Fruit fly (Drosophila melanogaster): Measurements from ENCODE around the gene sphinx2.

Gene sphinx2

dm6 chr3L:7432265-7432664, 8.3 kb downstream of the sphinx2 start:
- peak; percentile 65 for TF ChIP-seq GATAe (GFP tag; conservative IDR thresholded peaks at IDR 0.05)
- TF ChIP-seq tx (GFP tag; optimal IDR thresholded peaks at IDR 0.05) = no peak
- no peak for TF ChIP-seq CG8290 (GFP tag; optimal IDR thresholded peaks at IDR 0.05)
- peak in 1 of 2 experiments; percentile 30 for TF ChIP-seq CG8290 (tag; optimal IDR thresholded peaks at IDR 0.05)
- TF ChIP-seq gcm (GFP tag; optimal IDR thresholded peaks at IDR 0.05) = peak; percentile 19
- TF ChIP-seq exex (tag; optimal IDR thresholded peaks at IDR 0.05) = peak; percentile 74
- TF ChIP-seq CG2199 (GFP tag; IDR thresholded peaks at IDR 0.05) = peak; percentile 60; the same call in 2 of the 3 replicates
- 0 out of 2 replicates have a peak, but pooled peaks have one; percentile 7 for TF ChIP-seq CG13287 (GFP tag; IDR thresholded peaks at IDR 0.05; ENCODE audit: partially characterized antibody)
- TF ChIP-seq CG15073 (GFP tag; optimal IDR thresholded peaks at IDR 0.05) = no peak
- peak; percentile 47 for TF ChIP-seq grn (GFP tag; optimal IDR thresholded peaks at IDR 0.05)
- TF ChIP-seq lab (GFP tag; optimal IDR thresholded peaks at IDR 0.05) = peak; percentile 64
- TF ChIP-seq stwl (tag; optimal IDR thresholded peaks at IDR 0.05) = peak; percentile 15
- TF ChIP-seq zfh1 (GFP tag; IDR thresholded peaks at IDR 0.05) = no peak
- no peak for TF ChIP-seq CG3065 (GFP tag; optimal IDR thresholded peaks at IDR 0.05)
- TF ChIP-seq chinmo (GFP tag; IDR thresholded peaks at IDR 0.05; ENCODE audit: partially characterized antibody) = 0 out of 4 replicates have a peak, but pooled peaks have one; percentile 57
- peak; percentile 11 for TF ChIP-seq mirr (GFP tag; optimal IDR thresholded peaks at IDR 0.05)

- TF ChIP-seq CG31224 (GFP tag; IDR thresholded peaks at IDR 0.05) (no peak), aop (GFP tag; IDR thresholded peaks at IDR 0.05) (no peak), lilli (GFP tag; optimal IDR thresholded peaks at IDR 0.05) (no peak), CG11085 (GFP tag; IDR thresholded peaks at IDR 0.05) (no peak), slp2 (GFP tag; optimal IDR thresholded peaks at IDR 0.05) (no peak), CG34224 (GFP tag; IDR thresholded peaks at IDR 0.05; ENCODE audit: partially characterized antibody) (no peak), CkIIα-i1 (GFP tag; IDR thresholded peaks at IDR 0.05) (no peak), CG13894 (tag; optimal IDR thresholded peaks at IDR 0.05) (peak; percentile 84), wek (GFP tag; optimal IDR thresholded peaks at IDR 0.05) (no peak), CG10543 (GFP tag; optimal IDR thresholded peaks at IDR 0.05) (peak; percentile 43), kni (GFP tag; optimal IDR thresholded peaks at IDR 0.05) (no peak), CG6272 (GFP tag; IDR thresholded peaks at IDR 0.05) (no peak), cwo (GFP tag; optimal IDR thresholded peaks at IDR 0.05) (no peak), Nf-YA (GFP tag; IDR thresholded peaks at IDR 0.05) (no peak), onecut (GFP tag; IDR thresholded peaks at IDR 0.05) (no peak; the same call in 1 of the 2 replicates), dm (GFP tag; optimal IDR thresholded peaks at IDR 0.05) (no peak), CG6854 (GFP tag; optimal IDR thresholded peaks at IDR 0.05) (no peak), caup (GFP tag; optimal IDR thresholded peaks at IDR 0.05; ENCODE audit: severe bottlenecking) (peak; percentile 23), ara (GFP tag; IDR thresholded peaks at IDR 0.05) (no peak), odd (GFP tag; optimal IDR thresholded peaks at IDR 0.05) (no peak), nerfin-1 (tag; optimal IDR thresholded peaks at IDR 0.05) (peak; percentile 19), Optix (GFP tag; IDR thresholded peaks at IDR 0.05) (no peak), CG8944 (GFP tag; optimal IDR thresholded peaks at IDR 0.05) (no peak), CG7839 (tag; optimal IDR thresholded peaks at IDR 0.05) (no peak), Vsx1 (GFP tag; optimal IDR thresholded peaks at IDR 0.05) (no peak), CG8388 (GFP tag; optimal IDR thresholded peaks at IDR 0.05) (no peak), Bgb (GFP tag; IDR thresholded peaks at IDR 0.05; ENCODE audit: partially characterized antibody) (peak; percentile 16; the same call in 1 of the 2 replicates), schlank (tag; optimal IDR thresholded peaks at IDR 0.05) (no peak), CG6791 (GFP tag; IDR thresholded peaks at IDR 0.05; ENCODE audit: partially characterized antibody) (no peak), Hmx (GFP tag; optimal IDR thresholded peaks at IDR 0.05) (no peak), Atf3 (GFP tag; optimal IDR thresholded peaks at IDR 0.05) (no peak), kah (GFP tag; optimal IDR thresholded peaks at IDR 0.05) (no peak), Rx (GFP tag; IDR thresholded peaks at IDR 0.05) (no peak), CG15479 (GFP tag; optimal IDR thresholded peaks at IDR 0.05) (no peak), cg (GFP tag; optimal IDR thresholded peaks at IDR 0.05) (no peak)
Measured at dm6 chr3L:7423517-7423916, 17.0 kb downstream of the sphinx2 start, which contains the start of gene CG42458. CG42458 (plus strand) TSS chr3L:7423827.
